Worm (Caenorhabditis elegans): Measurements from ENCODE around the gene kvs-2.

DNA sequence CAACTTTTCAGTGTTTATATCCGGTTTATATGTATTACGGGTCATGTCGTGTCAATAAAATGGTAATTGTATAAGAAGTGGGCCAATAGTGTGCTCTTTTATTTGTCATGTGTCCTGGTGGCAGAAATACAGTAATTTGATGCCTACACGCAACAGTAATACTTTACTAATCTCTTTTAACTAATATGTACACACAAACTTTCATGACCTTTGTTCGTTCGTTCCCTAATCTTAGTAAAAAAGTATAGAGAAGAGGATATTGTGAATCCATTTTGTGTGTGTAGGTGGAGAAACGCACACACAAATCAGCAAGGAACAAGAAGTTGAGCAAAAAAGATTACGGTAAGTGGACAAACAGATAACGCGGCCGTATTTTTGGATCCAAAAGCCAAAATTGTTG, 35.0 kb downstream of the kvs-2 start:
- TF ChIP-seq klf-2 (GFP tag; conservative IDR thresholded peaks at IDR 0.05) (no peak), ref-1 (GFP tag; conservative IDR thresholded peaks at IDR 0.05) (no peak), ztf-23 (GFP tag; IDR thresholded peaks at IDR 0.05) (no peak)

Measured in whole organism, midembryonic.